Fruit fly (Drosophila melanogaster) whole organism, wandering third instar larva: Measurements from ENCODE around the gene Nplp3.

Experiments used
- CG32264 ChIP-seq: fragments of 200-800 bp; sonication (Bioruptor generic); optimal IDR thresholded peaks from 2 replicates; lab custom pipeline; 2016; ENCODE audit warnings: missing biosample characterization, missing genetic modification characterization
- Dif ChIP-seq: fragments of 200-275, 200-300 bp; sonication (Bioruptor generic); optimal IDR thresholded peaks from 2 replicates; lab custom pipeline; 2018; ENCODE audit warnings: missing biosample characterization, missing genetic modification characterization; ENCODE audit not compliant: partially characterized antibody
- Myc ChIP-seq: fragments of >200 bp; optimal IDR thresholded peaks from 2 replicates; lab custom pipeline; 2017
- Vsx2 ChIP-seq: fragments of 200-300, 225-300 bp; sonication (Bioruptor generic); optimal IDR thresholded peaks from 2 replicates; lab custom pipeline; 2018; ENCODE audit warnings: missing biosample characterization, missing genetic modification characterization; ENCODE audit not compliant: partially characterized antibody
- lola ChIP-seq: fragments of >200 bp; optimal IDR thresholded peaks from 2 replicates; lab custom pipeline; 2017; ENCODE audit warnings: missing biosample characterization, missing genetic modification characterization
- tai ChIP-seq: sonication (Bioruptor generic); optimal IDR thresholded peaks from 2 replicates; lab custom pipeline; 2016; ENCODE audit warnings: missing biosample characterization, missing genetic modification characterization

dm6 chr3L:16290850-16291249 lies 27.0 kb upstream of the Nplp3 start, which contains the start of gene CG13045:
- TF ChIP-seq tai (no peak), lola (GFP tag; lab: Kevin White, UChicago) (no peak), Myc (no peak), Dif (GFP tag; lab: Kevin White, UChicago) (no peak), CG32264 (GFP tag; lab: Kevin White, UChicago) (no peak), Vsx2 (GFP tag; lab: Kevin White, UChicago) (no peak)
